Fruit fly (Drosophila melanogaster) whole organism, embryonic: ENCODE measurements around the gene CG43731.

Experiments used
- Adf1 ChIP-seq: fragments of 200-800 bp; sonication (Bioruptor generic); IDR thresholded peaks from 2 replicates; pipeline ENCODE4 v1.3.6; 2022; ENCODE audit warnings: missing biosample characterization, missing genetic modification characterization
- Bdp1 ChIP-seq: fragments of 200-800 bp; sonication (Bioruptor generic); optimal IDR thresholded peaks from 3 replicates; lab custom pipeline; 2016; ENCODE audit warnings: missing biosample characterization, missing genetic modification characterization
- Blimp-1 ChIP-seq: fragments of 200-800 bp; sonication (Bioruptor generic); optimal IDR thresholded peaks from 3 replicates; lab custom pipeline; 2018; ENCODE audit warnings: missing biosample characterization, missing genetic modification characterization, mild to moderate bottlenecking, moderate library complexity, missing genetic modification reagents
- CG10543 ChIP-seq: fragments of 200-800 bp; sonication (Bioruptor generic); optimal IDR thresholded peaks from 3 replicates; lab custom pipeline; 2017; ENCODE audit warnings: missing biosample characterization, mild to moderate bottlenecking, missing genetic modification characterization, moderate library complexity
- CG11085 ChIP-seq: fragments of 200-800 bp; sonication (Bioruptor generic); IDR thresholded peaks from 2 replicates; pipeline ENCODE4 v1.3.6; 2022; ENCODE audit warnings: missing biosample characterization, missing genetic modification characterization
- CG13775 ChIP-seq: fragments of 200-800 bp; sonication (Bioruptor generic); optimal IDR thresholded peaks from 3 replicates; lab custom pipeline; 2017; ENCODE audit warnings: missing biosample characterization, mild to moderate bottlenecking, missing genetic modification characterization
- CG18262 ChIP-seq: fragments of 200-800 bp; optimal IDR thresholded peaks from 3 replicates; lab custom pipeline; 2019; ENCODE audit warnings: missing biosample characterization, mild to moderate bottlenecking, missing genetic modification characterization, moderate library complexity
- CG32767 ChIP-seq: fragments of 200-800 bp; sonication (Bioruptor generic); IDR thresholded peaks from 2 replicates; pipeline ENCODE4 v1.3.6; 2022; ENCODE audit warnings: missing biosample characterization, missing genetic modification characterization
- CG3995 ChIP-seq: fragments of 200-800 bp; sonication (Bioruptor generic); optimal IDR thresholded peaks from 3 replicates; lab custom pipeline; 2016; ENCODE audit warnings: missing biosample characterization, missing genetic modification characterization
- CG42726 ChIP-seq: fragments of 200-800 bp; sonication (Bioruptor generic); IDR thresholded peaks from 2 replicates; pipeline ENCODE4 v1.3.6; 2022; ENCODE audit warnings: missing biosample characterization, missing genetic modification characterization; ENCODE audit not compliant: partially characterized antibody
- CG43689 ChIP-seq: fragments of 200-800 bp; sonication (Bioruptor generic); IDR thresholded peaks from 2 replicates; pipeline ENCODE4 v1.3.6; 2022; ENCODE audit warnings: missing biosample characterization, missing genetic modification characterization
- CG4854 ChIP-seq: fragments of 200-800 bp; sonication (Bioruptor generic); optimal IDR thresholded peaks from 2 replicates; lab custom pipeline; 2016; ENCODE audit warnings: missing biosample characterization, missing genetic modification characterization, inconsistent platforms
- CG5245 ChIP-seq: fragments of 200-800 bp; sonication (Bioruptor generic); optimal IDR thresholded peaks from 3 replicates; lab custom pipeline; 2016; ENCODE audit warnings: missing biosample characterization, missing genetic modification characterization
- CG6254 ChIP-seq: fragments of 200-800 bp; sonication (Bioruptor generic); optimal IDR thresholded peaks from 3 replicates; lab custom pipeline; 2017; ENCODE audit warnings: mild to moderate bottlenecking, missing biosample characterization, missing genetic modification reagents, missing genetic modification characterization
- CG6791 ChIP-seq: fragments of 200-800 bp; sonication (Bioruptor generic); IDR thresholded peaks from 3 replicates; pipeline ENCODE4 v1.3.6; 2022; ENCODE audit warnings: missing biosample characterization, missing genetic modification characterization; ENCODE audit not compliant: partially characterized antibody
- Camta ChIP-seq: fragments of 200-800 bp; sonication (Bioruptor generic); optimal IDR thresholded peaks from 2 replicates; lab custom pipeline; 2016; ENCODE audit warnings: missing biosample characterization, missing genetic modification characterization
- Dip2 ChIP-seq: fragments of 200-800 bp; sonication (Bioruptor generic); IDR thresholded peaks from 2 replicates; pipeline ENCODE4 v1.3.6; 2022; ENCODE audit warnings: missing biosample characterization, missing genetic modification characterization
- Dll ChIP-seq: fragments of 200-800 bp; sonication (Bioruptor generic); IDR thresholded peaks from 4 replicates; pipeline ENCODE4 v1.3.6; 2022; ENCODE audit warnings: missing biosample characterization, missing genetic modification characterization; ENCODE audit not compliant: partially characterized antibody
- Dref ChIP-seq: fragments of 200-800 bp; sonication (Bioruptor generic); IDR thresholded peaks from 2 replicates; pipeline ENCODE4 v1.3.6; 2022; ENCODE audit warnings: missing biosample characterization, missing genetic modification characterization
- Eip74EF ChIP-seq, 2 experiments: fragments of 200-800 bp in 1 of 2; fragments of >200 bp in 1 of 2; sonication (Bioruptor generic) in 1 of 2; optimal IDR thresholded peaks; 2 replicates each; lab custom pipeline; 2017 to 2019; ENCODE audit warnings: missing biosample characterization in 2 of 2, missing genetic modification characterization in 2 of 2, mild to moderate bottlenecking in 1 of 2, moderate library complexity in 1 of 2
- Ets97D ChIP-seq: fragments of 200-800 bp; sonication (Bioruptor generic); optimal IDR thresholded peaks from 3 replicates; lab custom pipeline; 2016; ENCODE audit warnings: missing biosample characterization, missing genetic modification characterization
- Fer1 ChIP-seq: fragments of 200-800 bp; sonication (Bioruptor generic); optimal IDR thresholded peaks from 2 replicates; lab custom pipeline; 2017; ENCODE audit warnings: missing biosample characterization, mild to moderate bottlenecking, missing genetic modification characterization
- H2.0 ChIP-seq: fragments of 200-800 bp; sonication (Bioruptor generic); IDR thresholded peaks from 2 replicates; pipeline ENCODE4 v1.3.6; 2022; ENCODE audit warnings: missing biosample characterization, missing genetic modification characterization
- HLH4C ChIP-seq: fragments of 200-800 bp; sonication (Bioruptor generic); IDR thresholded peaks from 3 replicates; pipeline ENCODE4 v1.3.6; 2022; ENCODE audit warnings: missing biosample characterization, missing genetic modification characterization; ENCODE audit not compliant: partially characterized antibody
- MBD-R2 ChIP-seq: fragments of 200-800 bp; sonication (Bioruptor generic); IDR thresholded peaks from 2 replicates; pipeline ENCODE4 v1.3.6; 2022; ENCODE audit warnings: missing biosample characterization, missing genetic modification characterization
- Myb ChIP-seq: fragments of 200-800 bp; sonication (Bioruptor generic); optimal IDR thresholded peaks from 2 replicates; lab custom pipeline; 2016; ENCODE audit warnings: missing biosample characterization, missing genetic modification characterization
- NFAT ChIP-seq: fragments of 200-800 bp; sonication (Bioruptor generic); IDR thresholded peaks from 2 replicates; pipeline ENCODE4 v1.3.6; 2022; ENCODE audit warnings: missing biosample characterization, missing genetic modification characterization
- NK7.1 ChIP-seq: fragments of 200-800 bp; sonication (Bioruptor generic); optimal IDR thresholded peaks from 3 replicates; lab custom pipeline; 2016; ENCODE audit warnings: missing biosample characterization, missing genetic modification characterization
- Nf-YC ChIP-seq: fragments of 200-800 bp; optimal IDR thresholded peaks from 3 replicates; lab custom pipeline; 2019; ENCODE audit warnings: missing biosample characterization, mild to moderate bottlenecking, missing genetic modification characterization, moderate library complexity
- Optix ChIP-seq: fragments of 200-800 bp; sonication (Bioruptor generic); IDR thresholded peaks from 3 replicates; pipeline ENCODE4 v1.3.6; 2022; ENCODE audit warnings: missing biosample characterization, missing genetic modification characterization
- Rx ChIP-seq: fragments of 200-800 bp; sonication (Bioruptor generic); IDR thresholded peaks from 2 replicates; pipeline ENCODE4 v1.3.6; 2022; ENCODE audit warnings: missing biosample characterization, missing genetic modification characterization
- Trl ChIP-seq, 3 experiments: fragments of >200 bp in 2 of 3; fragments of 200-800 bp in 1 of 3; sonication (Bioruptor generic) in 1 of 3; optimal IDR thresholded peaks; 2 replicates in 1 of 3; 3 replicates in 2 of 3; lab custom pipeline; 2016 to 2017; ENCODE audit warnings: missing biosample characterization in 1 of 3, missing genetic modification characterization in 1 of 3
- abd-A ChIP-seq: fragments of 200-800 bp; sonication (Bioruptor generic); optimal IDR thresholded peaks from 3 replicates; lab custom pipeline; 2019; ENCODE audit warnings: missing biosample characterization, mild to moderate bottlenecking, missing genetic modification characterization, moderate library complexity
- aop ChIP-seq: fragments of 200-800 bp; sonication (Bioruptor generic); IDR thresholded peaks from 2 replicates; pipeline ENCODE4 v1.3.6; 2022; ENCODE audit warnings: missing biosample characterization, missing genetic modification characterization
- ara ChIP-seq: fragments of 200-800 bp; sonication (Bioruptor generic); IDR thresholded peaks from 2 replicates; pipeline ENCODE4 v1.3.6; 2022; ENCODE audit warnings: missing biosample characterization, missing genetic modification characterization
- bcd ChIP-seq: fragments of 200-800 bp; sonication (Bioruptor generic); optimal IDR thresholded peaks from 2 replicates; lab custom pipeline; 2017; ENCODE audit warnings: missing biosample characterization, mild to moderate bottlenecking, missing genetic modification characterization
- chinmo ChIP-seq: fragments of 200-800 bp; sonication (Bioruptor generic); IDR thresholded peaks from 4 replicates; pipeline ENCODE4 v1.3.6; 2022; ENCODE audit warnings: missing biosample characterization, missing genetic modification characterization; ENCODE audit not compliant: partially characterized antibody
- chm ChIP-seq: fragments of 200-800 bp; sonication (Bioruptor generic); IDR thresholded peaks from 2 replicates; pipeline ENCODE4 v1.3.6; 2022; ENCODE audit warnings: missing biosample characterization, missing genetic modification characterization
- dmrt11E ChIP-seq: fragments of 200-800 bp; sonication (Bioruptor generic); optimal IDR thresholded peaks from 3 replicates; lab custom pipeline; 2018; ENCODE audit warnings: missing biosample characterization, mild to moderate bottlenecking, missing genetic modification characterization, moderate library complexity
- fu2 ChIP-seq: fragments of 200-800 bp; sonication (Bioruptor generic); optimal IDR thresholded peaks from 2 replicates; lab custom pipeline; 2016; ENCODE audit warnings: missing biosample characterization, missing genetic modification characterization
- h ChIP-seq: fragments of >200 bp; optimal IDR thresholded peaks from 2 replicates; lab custom pipeline; 2017
- hbn ChIP-seq: fragments of 200-800 bp; sonication (Bioruptor generic); IDR thresholded peaks from 2 replicates; pipeline ENCODE4 v1.3.6; 2022; ENCODE audit warnings: missing biosample characterization, missing genetic modification characterization; ENCODE audit not compliant: partially characterized antibody
- oc ChIP-seq: fragments of 200-800 bp; sonication (Bioruptor generic); optimal IDR thresholded peaks from 2 replicates; lab custom pipeline; 2018; ENCODE audit warnings: missing biosample characterization, mild to moderate bottlenecking, missing genetic modification characterization, moderate library complexity
- pnt ChIP-seq: fragments of 200-800 bp; sonication (Bioruptor generic); optimal IDR thresholded peaks from 3 replicates; lab custom pipeline; 2016; ENCODE audit warnings: missing biosample characterization, missing genetic modification characterization
- rib ChIP-seq: fragments of 200-800 bp; sonication (Bioruptor generic); IDR thresholded peaks from 2 replicates; pipeline ENCODE4 v1.3.6; 2022; ENCODE audit warnings: missing biosample characterization, missing genetic modification characterization
- shn ChIP-seq: fragments of 200-800 bp; sonication (Bioruptor generic); optimal IDR thresholded peaks from 3 replicates; lab custom pipeline; 2016; ENCODE audit warnings: missing biosample characterization, missing genetic modification characterization
- sob ChIP-seq: fragments of 200-800 bp; sonication (Bioruptor generic); IDR thresholded peaks from 2 replicates; pipeline ENCODE4 v1.3.6; 2022; ENCODE audit warnings: missing biosample characterization, missing genetic modification characterization
- tio ChIP-seq: fragments of 200-800 bp; sonication (Bioruptor generic); optimal IDR thresholded peaks from 2 replicates; lab custom pipeline; 2017; ENCODE audit warnings: missing biosample characterization, missing genetic modification characterization, inconsistent platforms
- vvl ChIP-seq: fragments of 200-800 bp; sonication (Bioruptor generic); IDR thresholded peaks from 2 replicates; pipeline ENCODE4 v1.3.6; 2022; ENCODE audit warnings: missing biosample characterization, missing genetic modification characterization
- yki ChIP-seq: fragments of >200 bp; optimal IDR thresholded peaks from 3 replicates; lab custom pipeline; 2018

The CG43731 gene

dm6 chr2L:19138361-19139041 is 36.7 kb downstream of the CG43731 start:
- TF ChIP-seq chinmo (0 out of 4 replicates have a peak, but pooled peaks have one; percentile 38), abd-A (peak; percentile 57), Dll (GFP tag; lab: Robert Waterston, UW) (no peak), Rx (GFP tag; lab: Robert Waterston, UW) (no peak), Ets97D (GFP tag; lab: Kevin White, UChicago) (no peak), NK7.1 (GFP tag; lab: Kevin White, UChicago) (no peak), dmrt11E (tag; lab: Kevin White, UChicago) (no peak), tio (GFP tag; lab: Kevin White, UChicago) (no peak), CG32767 (GFP tag; lab: Robert Waterston, UW) (no peak), CG4854 (GFP tag; lab: Kevin White, UChicago) (no peak), CG18262 (peak; percentile 42), Adf1 (GFP tag; lab: Robert Waterston, UW) (no peak), CG6791 (no peak), CG43689 (0 out of 2 replicates have a peak, but pooled peaks have one; percentile 14), Blimp-1 (GFP tag; lab: Kevin White, UChicago) (peak; percentile 15), yki (lab: Kevin White, UChicago) (no peak), Dref (GFP tag; lab: Robert Waterston, UW) (no peak), CG5245 (GFP tag; lab: Kevin White, UChicago) (no peak), Optix (GFP tag; lab: Robert Waterston, UW) (0 out of 3 replicates have a peak, but pooled peaks have one; percentile 21), CG42726 (no peak), chm (GFP tag; lab: Robert Waterston, UW) (no peak), aop (GFP tag; lab: Robert Waterston, UW) (no peak), Camta (GFP tag; lab: Kevin White, UChicago) (no peak), shn (GFP tag; lab: Kevin White, UChicago) (no peak), sob (peak; percentile 23; the same call in 1 of the 2 replicates), oc (tag; lab: Kevin White, UChicago) (no peak), Dip2 (no peak), vvl (no peak), CG13775 (GFP tag; lab: Kevin White, UChicago) (no peak), hbn (GFP tag; lab: Robert Waterston, UW) (no peak), h (lab: Kevin White, UChicago) (no peak), CG3995 (GFP tag; lab: Kevin White, UChicago) (no peak), CG11085 (no peak), rib (GFP tag; lab: Robert Waterston, UW) (peak; percentile 64; the same call in 1 of the 2 replicates), fu2 (GFP tag; lab: Kevin White, UChicago) (no peak), CG6254 (GFP tag; lab: Kevin White, UChicago) (peak; percentile 32), Eip74EF (GFP tag; optimal IDR thresholded peaks at IDR 0.05; lab: Kevin White, UChicago) (peak in 1 of 2 experiments; percentile 5), Myb (no peak), ara (no peak), bcd (GFP tag; lab: Kevin White, UChicago) (no peak), HLH4C (no peak), Nf-YC (tag; lab: Kevin White, UChicago) (no peak), NFAT (no peak), CG10543 (GFP tag; lab: Kevin White, UChicago) (no peak), Bdp1 (GFP tag; lab: Kevin White, UChicago) (no peak), Trl (optimal IDR thresholded peaks at IDR 0.05; lab: Kevin White, UChicago) (no peak), Trl (GFP tag; optimal IDR thresholded peaks at IDR 0.05; lab: Kevin White, UChicago) (no peak), H2.0 (GFP tag; lab: Robert Waterston, UW) (no peak), MBD-R2 (no peak), Fer1 (peak; percentile 32), pnt (GFP tag; lab: Kevin White, UChicago) (no peak)
